Fruit fly (Drosophila melanogaster): ENCODE data around the gene Oatp33Ea.
A peak's percentile ranks its signal among the peaks of the same experiment; 100 is the strongest.

The Oatp33Ea gene

DNA sequence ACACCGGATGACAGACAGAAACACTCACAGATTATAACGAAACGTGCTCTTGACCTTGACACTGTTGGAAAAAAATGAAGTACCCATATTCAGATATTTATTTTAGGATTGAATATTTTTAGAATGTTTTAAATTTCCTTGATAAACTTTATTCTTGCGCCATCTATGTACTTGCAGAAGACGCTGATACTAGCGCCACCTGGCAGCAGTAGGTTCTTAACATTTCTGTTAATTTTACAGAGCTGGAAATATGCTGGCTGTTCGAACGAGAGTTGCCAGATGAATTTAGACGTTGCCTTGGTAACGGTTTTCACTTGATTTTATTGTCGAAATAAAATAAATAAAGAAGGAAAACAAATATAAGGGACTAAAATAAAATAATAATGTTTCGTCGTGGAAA, 21.2 kb downstream of the Oatp33Ea start, which contains the start of gene Fam92 (continued):
- TF ChIP-seq Pdp1 (GFP tag; optimal IDR thresholded peaks at IDR 0.05): peak; percentile 45 to 55
- TF ChIP-seq rib (GFP tag; IDR thresholded peaks at IDR 0.05): no peak
- TF ChIP-seq CG18476 (GFP tag; optimal IDR thresholded peaks at IDR 0.05): no peak
- peak; percentile 65 for TF ChIP-seq MTF-1 (GFP tag; optimal IDR thresholded peaks at IDR 0.05; ENCODE audit: borderline replicate concordance)
- peak; percentile 54 for TF ChIP-seq gem (tag; optimal IDR thresholded peaks at IDR 0.05)
- peak; percentile 7 for TF ChIP-seq chn (GFP tag; optimal IDR thresholded peaks at IDR 0.05)
- TF ChIP-seq gcm (GFP tag; optimal IDR thresholded peaks at IDR 0.05): peak; percentile 71
- no peak for TF ChIP-seq CG8281 (tag; optimal IDR thresholded peaks at IDR 0.05)
- TF ChIP-seq Hr78 (GFP tag; optimal IDR thresholded peaks at IDR 0.05): no peak
- TF ChIP-seq Dref (GFP tag; IDR thresholded peaks at IDR 0.05): no peak
- TF ChIP-seq CG4820 (GFP tag; optimal IDR thresholded peaks at IDR 0.05): no peak
- TF ChIP-seq CG15073 (GFP tag; optimal IDR thresholded peaks at IDR 0.05): no peak
- no peak for TF ChIP-seq CG14667 (GFP tag; IDR thresholded peaks at IDR 0.05)
- TF ChIP-seq CG2120 (GFP tag; optimal IDR thresholded peaks at IDR 0.05): peak; percentile 47
- no peak for TF ChIP-seq zf30C (GFP tag; optimal IDR thresholded peaks at IDR 0.05)
- TF ChIP-seq CHES-1-like (GFP tag; optimal IDR thresholded peaks at IDR 0.05): no peak
- no peak for TF ChIP-seq yki (optimal IDR thresholded peaks at IDR 0.05)
- no peak for TF ChIP-seq ERR (GFP tag; optimal IDR thresholded peaks at IDR 0.05)
- no peak for TF ChIP-seq ems (GFP tag; optimal IDR thresholded peaks at IDR 0.05)
- no peak for TF ChIP-seq grn (GFP tag; optimal IDR thresholded peaks at IDR 0.05)
- peak; percentile 12 for TF ChIP-seq Fer2 (tag; optimal IDR thresholded peaks at IDR 0.05)
- TF ChIP-seq amos (GFP tag; IDR thresholded peaks at IDR 0.05; ENCODE audit: partially characterized antibody): peak; percentile 27; the same call in 1 of the 2 replicates
- TF ChIP-seq CG17359 (tag; optimal IDR thresholded peaks at IDR 0.05): peak; percentile 67
- peak; percentile 21 for TF ChIP-seq Deaf1 (tag; optimal IDR thresholded peaks at IDR 0.05)
- TF ChIP-seq Hmr (GFP tag; optimal IDR thresholded peaks at IDR 0.05): peak; percentile 48
- TF ChIP-seq CG10147 (GFP tag; optimal IDR thresholded peaks at IDR 0.05): peak; percentile 25
- TF ChIP-seq CG4328 (GFP tag; optimal IDR thresholded peaks at IDR 0.05): no peak
- TF ChIP-seq caup (GFP tag; optimal IDR thresholded peaks at IDR 0.05; ENCODE audit: severe bottlenecking): peak; percentile 52
- TF ChIP-seq Doc2 (GFP tag; IDR thresholded peaks at IDR 0.05): no peak
- TF ChIP-seq CG3281 (GFP tag; optimal IDR thresholded peaks at IDR 0.05): peak; percentile 12
- no peak for TF ChIP-seq Vsx1 (GFP tag; optimal IDR thresholded peaks at IDR 0.05)
- peak; percentile 34 for TF ChIP-seq CG17385 (GFP tag; optimal IDR thresholded peaks at IDR 0.05)
- peak; percentile 56 for TF ChIP-seq Meics (GFP tag; optimal IDR thresholded peaks at IDR 0.05)
- no peak for TF ChIP-seq HLHmδ (GFP tag; optimal IDR thresholded peaks at IDR 0.05)
- TF ChIP-seq bcd (GFP tag; optimal IDR thresholded peaks at IDR 0.05): peak; percentile 23
- no peak for TF ChIP-seq ken (GFP tag; IDR thresholded peaks at IDR 0.05)
- peak; percentile 52 for TF ChIP-seq CG8290 (GFP tag; optimal IDR thresholded peaks at IDR 0.05)
- peak in 1 of 2 experiments; percentile 68 for TF ChIP-seq CG8290 (tag; optimal IDR thresholded peaks at IDR 0.05)
- TF ChIP-seq CG6254 (GFP tag; optimal IDR thresholded peaks at IDR 0.05): no peak
- TF ChIP-seq CG13296 (GFP tag; optimal IDR thresholded peaks at IDR 0.05): peak; percentile 21
- TF ChIP-seq pfk (GFP tag; optimal IDR thresholded peaks at IDR 0.05): peak; percentile 8
- TF ChIP-seq CG2116 (GFP tag; optimal IDR thresholded peaks at IDR 0.05): peak; percentile 30
- TF ChIP-seq fru (optimal IDR thresholded peaks at IDR 0.05): no peak
- no peak for TF ChIP-seq CG6689 (GFP tag; IDR thresholded peaks at IDR 0.05)
- peak; percentile 56 for TF ChIP-seq CG10979 (tag; optimal IDR thresholded peaks at IDR 0.05)
- TF ChIP-seq CG9817 (tag; optimal IDR thresholded peaks at IDR 0.05): peak; percentile 27
- TF ChIP-seq sc (optimal IDR thresholded peaks at IDR 0.05): no peak
- TF ChIP-seq sc (GFP tag; optimal IDR thresholded peaks at IDR 0.05): no peak
- TF ChIP-seq CG12744 (GFP tag; optimal IDR thresholded peaks at IDR 0.05): peak; percentile 54
- TF ChIP-seq ham (GFP tag; IDR thresholded peaks at IDR 0.05): no peak
- no peak for TF ChIP-seq Lim3 (GFP tag; IDR thresholded peaks at IDR 0.05)
- no peak for TF ChIP-seq abd-A (tag; optimal IDR thresholded peaks at IDR 0.05)
